Fruit fly (Drosophila melanogaster) whole organism, adult: ENCODE measurements around the gene rod.

Experiments
- CG12768 ChIP-seq: fragments of 200-800 bp; sonication (Bioruptor generic); optimal IDR thresholded peaks from 2 replicates; lab custom pipeline; 2017; ENCODE audit warnings: missing biosample characterization, missing genetic modification characterization, mild to moderate bottlenecking, moderate library complexity, missing genetic modification reagents
- CG14711 ChIP-seq: fragments of 200-800 bp; sonication (Bioruptor generic); optimal IDR thresholded peaks from 2 replicates; lab custom pipeline; 2018; ENCODE audit warnings: missing biosample characterization, mild to moderate bottlenecking, missing genetic modification characterization, moderate library complexity
- CG5204 ChIP-seq: fragments of 200-800 bp; sonication (Bioruptor generic); optimal IDR thresholded peaks from 2 replicates; lab custom pipeline; 2016; ENCODE audit warnings: missing biosample characterization, missing genetic modification characterization
- CG7101 ChIP-seq: fragments of 200-800 bp; sonication (Bioruptor generic); optimal IDR thresholded peaks from 2 replicates; lab custom pipeline; 2018; ENCODE audit warnings: missing biosample characterization, mild to moderate bottlenecking, missing genetic modification characterization, moderate library complexity
- Clk ChIP-seq: fragments of 200-800 bp; sonication (Bioruptor generic); optimal IDR thresholded peaks from 2 replicates; lab custom pipeline; 2017; ENCODE audit warnings: missing biosample characterization, missing genetic modification characterization
- Crg-1 ChIP-seq: fragments of 200-800 bp; sonication (Bioruptor generic); optimal IDR thresholded peaks from 2 replicates; lab custom pipeline; 2016; ENCODE audit warnings: missing biosample characterization, missing genetic modification characterization
- Hr96 ChIP-seq: fragments of 200-800 bp; sonication (Bioruptor generic); optimal IDR thresholded peaks from 2 replicates; lab custom pipeline; 2016; ENCODE audit warnings: missing biosample characterization, missing genetic modification characterization
- cic ChIP-seq: fragments of 200-800 bp; sonication (Bioruptor generic); optimal IDR thresholded peaks from 2 replicates; lab custom pipeline; 2017; ENCODE audit warnings: missing biosample characterization, mild to moderate bottlenecking, missing genetic modification characterization, moderate library complexity
- kay ChIP-seq: fragments of 200-800 bp; sonication (Bioruptor generic); peaks from one replicate; lab custom pipeline; 2016; ENCODE audit warnings: missing biosample characterization, missing genetic modification characterization, borderline replicate concordance
- pad ChIP-seq: fragments of 200-800 bp; sonication (Bioruptor generic); optimal IDR thresholded peaks from 3 replicates; lab custom pipeline; 2017; ENCODE audit warnings: missing biosample characterization, missing genetic modification characterization, mild to moderate bottlenecking, moderate library complexity, missing genetic modification reagents
- tj ChIP-seq: fragments of 200-800 bp; sonication (Bioruptor generic); optimal IDR thresholded peaks from 3 replicates; lab custom pipeline; 2017; ENCODE audit warnings: missing biosample characterization, mild to moderate bottlenecking, missing genetic modification characterization, moderate library complexity
- toe ChIP-seq: fragments of 200-800 bp; sonication (Bioruptor generic); optimal IDR thresholded peaks from 2 replicates; lab custom pipeline; 2016; ENCODE audit warnings: missing biosample characterization, missing genetic modification characterization

- no peak for TF ChIP-seq pad (GFP tag; lab: Kevin White, UChicago)
- no peak for TF ChIP-seq Clk (GFP tag; lab: Kevin White, UChicago)
- TF ChIP-seq Crg-1, result no peak
- no peak for TF ChIP-seq CG12768 (GFP tag; lab: Kevin White, UChicago)
- no peak for TF ChIP-seq CG5204 (GFP tag; lab: Kevin White, UChicago)
- TF ChIP-seq CG14711, result no peak
- TF ChIP-seq Hr96 (GFP tag; lab: Kevin White, UChicago), result no peak
- no peak for TF ChIP-seq CG7101 (tag; lab: Kevin White, UChicago)
- TF ChIP-seq tj, result no peak
- no peak for TF ChIP-seq toe (GFP tag; lab: Kevin White, UChicago)
- no peak for TF ChIP-seq kay (GFP tag; lab: Kevin White, UChicago)
- TF ChIP-seq cic (GFP tag; lab: Kevin White, UChicago), result no peak
These were observed 46.4 kb downstream of the rod start for dm6 chr3R:31627186-31627585.
